Worm (Caenorhabditis elegans): ENCODE results near the gene fbxa-135.

ce11 chrV:15434647-15435046 is 32.6 kb downstream of the fbxa-135 start:
- TF ChIP-seq tra-4 (tag; optimal IDR thresholded peaks at IDR 0.05) (no peak), ama-1 (optimal IDR thresholded peaks at IDR 0.05) (no peak), sea-1 (GFP tag; conservative IDR thresholded peaks at IDR 0.05) (no peak), tbx-37 (GFP tag; conservative IDR thresholded peaks at IDR 0.05) (no peak), hmg-4 (GFP tag; optimal IDR thresholded peaks at IDR 0.05) (no peak), flt-1 (GFP tag; IDR thresholded peaks at IDR 0.05) (no peak), ets-7 (tag; optimal IDR thresholded peaks at IDR 0.05) (no peak), B0310.2 (tag; optimal IDR thresholded peaks at IDR 0.05) (no peak), ceh-36 (tag; optimal IDR thresholded peaks at IDR 0.05) (no peak), F13C5.2 (tag; optimal IDR thresholded peaks at IDR 0.05) (no peak), hmbx-1 (tag; optimal IDR thresholded peaks at IDR 0.05) (no peak)

Data from whole organism, early embryonic.